Worm (Caenorhabditis elegans): ENCODE results near the gene nlp-31.

ce11 chrV:3987616-3988015, 7.8 kb downstream of the nlp-31 start, which contains the start of gene nlp-28:
- TF ChIP-seq ama-1 (optimal IDR thresholded peaks at IDR 0.05) (no peak), pha-4 (tag; optimal IDR thresholded peaks at IDR 0.05) (no peak), elt-1 (tag; optimal IDR thresholded peaks at IDR 0.05) (no peak), aly-2 (tag; optimal IDR thresholded peaks at IDR 0.05) (no peak), nhr-237 (tag; optimal IDR thresholded peaks at IDR 0.05) (no peak), egl-5 (tag; optimal IDR thresholded peaks at IDR 0.05) (no peak), nhr-25 (tag; optimal IDR thresholded peaks at IDR 0.05) (no peak), snpc-4 (tag; optimal IDR thresholded peaks at IDR 0.05) (no peak), zag-1 (tag; optimal IDR thresholded peaks at IDR 0.05) (no peak), R02D3.7 (tag; optimal IDR thresholded peaks at IDR 0.05) (no peak), lsy-12 (tag; optimal IDR thresholded peaks at IDR 0.05) (no peak), egl-27 (tag; optimal IDR thresholded peaks at IDR 0.05) (no peak)
